Worm (Caenorhabditis elegans): ENCODE measurements around the gene nhr-218.

The nhr-218 gene

ce11 chrV:16214505-16214904 lies 43.7 kb upstream of the nhr-218 start, which contains the start of gene F11A5.9:
Gene F11A5.9 (plus strand): TSS chrV:16214890.
- no peak for TF ChIP-seq zip-2 (tag; optimal IDR thresholded peaks at IDR 0.05)
- no peak for TF ChIP-seq F44E2.7 (GFP tag; IDR thresholded peaks at IDR 0.05)
- no peak for TF ChIP-seq nhr-41 (GFP tag; IDR thresholded peaks at IDR 0.05)
- no peak for TF ChIP-seq lin-39 (tag; optimal IDR thresholded peaks at IDR 0.05)
- no peak for TF ChIP-seq saeg-2 (GFP tag; IDR thresholded peaks at IDR 0.05)
- peak in 1 of 2 experiments; percentile 5 for TF ChIP-seq mdl-1 (tag; optimal IDR thresholded peaks at IDR 0.05)
- TF ChIP-seq ceh-28 (tag; optimal IDR thresholded peaks at IDR 0.05): no peak
- no peak for TF ChIP-seq ceh-62 (tag; optimal IDR thresholded peaks at IDR 0.05)
- TF ChIP-seq ctbp-1 (GFP tag; IDR thresholded peaks at IDR 0.05): no peak
- no peak for TF ChIP-seq set-16 (GFP tag; IDR thresholded peaks at IDR 0.05)
- TF ChIP-seq D1046.2 (GFP tag; IDR thresholded peaks at IDR 0.05): no peak
- peak in 1 of 2 experiments; percentile 69 for TF ChIP-seq unc-62 (GFP tag; optimal IDR thresholded peaks at IDR 0.05 in 1 of 2)
- TF ChIP-seq unc-62 (tag; optimal IDR thresholded peaks at IDR 0.05): no peak
- no peak for TF ChIP-seq hmg-1.1 (GFP tag; IDR thresholded peaks at IDR 0.05)
- TF ChIP-seq Y48G9A.11 (GFP tag; IDR thresholded peaks at IDR 0.05): no peak
- no peak for TF ChIP-seq ztf-7 (tag; optimal IDR thresholded peaks at IDR 0.05)
- TF ChIP-seq nhr-28 (tag; optimal IDR thresholded peaks at IDR 0.05): peak; percentile 24
- no peak for TF ChIP-seq F37D6.2 (tag; optimal IDR thresholded peaks at IDR 0.05)
- TF ChIP-seq fkh-10 (GFP tag; optimal IDR thresholded peaks at IDR 0.05): no peak
- TF ChIP-seq ceh-82 (tag; optimal IDR thresholded peaks at IDR 0.05): no peak
- no peak for TF ChIP-seq egl-43 (GFP tag; IDR thresholded peaks at IDR 0.05)

ce11 chrV:16218522-16218921 lies 39.7 kb upstream of the nhr-218 start, which contains the start of gene F11A5.15:
Gene F11A5.15 (minus strand): TSS chrV:16218622.
- TF ChIP-seq nhr-77 (tag; optimal IDR thresholded peaks at IDR 0.05) (no peak), ztf-7 (tag; optimal IDR thresholded peaks at IDR 0.05) (no peak), mxl-3 (GFP tag; optimal IDR thresholded peaks at IDR 0.05) (no peak), php-3 (GFP tag; IDR thresholded peaks at IDR 0.05) (no peak), aly-2 (tag; optimal IDR thresholded peaks at IDR 0.05) (no peak), F10B5.3 (tag; optimal IDR thresholded peaks at IDR 0.05) (no peak), lin-38 (GFP tag; IDR thresholded peaks at IDR 0.05) (no peak), aha-1 (tag) (peak; percentile 87), spr-3 (GFP tag; optimal IDR thresholded peaks at IDR 0.05) (no peak), lsy-2 (tag; optimal IDR thresholded peaks at IDR 0.05) (no peak), F49E8.2 (tag; optimal IDR thresholded peaks at IDR 0.05; ENCODE audit: borderline replicate concordance) (no peak), unc-62 (GFP tag; optimal IDR thresholded peaks at IDR 0.05 in 1 of 2) (peak in 1 of 2 experiments; percentile 67), unc-62 (tag; optimal IDR thresholded peaks at IDR 0.05) (no peak)

ce11 chrV:16218972-16219757 lies 39.1 kb upstream of the nhr-218 start, which contains the start of gene glc-1:
Gene glc-1 (plus strand): TSS chrV:16219634.
- TF ChIP-seq dmd-6 (GFP tag; IDR thresholded peaks at IDR 0.05) (peak; percentile 43; the same call in 1 of the 2 replicates), daf-12 (tag; optimal IDR thresholded peaks at IDR 0.05) (no peak), nhr-28 (tag; optimal IDR thresholded peaks at IDR 0.05) (peak; percentile 30), pha-4 (GFP tag; IDR thresholded peaks at IDR 0.05) (no peak), pha-4 (tag; optimal IDR thresholded peaks at IDR 0.05) (no peak), dpl-1 (GFP tag; optimal IDR thresholded peaks at IDR 0.05) (no peak), pqm-1 (tag; optimal IDR thresholded peaks at IDR 0.05) (peak; percentile 56)

ce11 chrV:16220020-16220419 lies 38.2 kb upstream of the nhr-218 start:
- no peak for TF ChIP-seq aha-1 (tag)
- TF ChIP-seq unc-62 (GFP tag; optimal IDR thresholded peaks at IDR 0.05 in 1 of 2): peak in 1 of 2 experiments; percentile 93
- no peak for TF ChIP-seq unc-62 (tag; optimal IDR thresholded peaks at IDR 0.05)

All from whole organism, L4 larva.